Worm (Caenorhabditis elegans) whole organism, young adult: ENCODE data around the gene csa-1.

Experiments
- B0019.2 ChIP-seq: fragments of 200-800 bp; sonication (Bioruptor generic); conservative IDR thresholded peaks from 2 replicates; pipeline ENCODE4 v1.3.6; 2022; ENCODE audit warnings: missing genetic modification reagents, missing genetic modification characterization, missing compliant biosample characterization
- C17E4.6 ChIP-seq: fragments of 200-800 bp; sonication (Bioruptor generic); IDR thresholded peaks from 2 replicates; pipeline ENCODE4 v1.3.6; 2022; ENCODE audit warnings: missing genetic modification reagents, missing genetic modification characterization, missing compliant biosample characterization
- F10E7.11 ChIP-seq: sonication (generic microtip); optimal IDR thresholded peaks from 2 replicates; lab custom pipeline; 2017; ENCODE audit warnings: mild to moderate bottlenecking, missing genetic modification characterization, moderate library complexity, missing compliant biosample characterization
- F22D6.2 ChIP-seq: sonication (generic microtip); optimal IDR thresholded peaks from 2 replicates; lab custom pipeline; 2016; ENCODE audit warnings: mild to moderate bottlenecking, missing genetic modification characterization, missing compliant biosample characterization
- K11D2.4 ChIP-seq: fragments of 200-800 bp; sonication (Bioruptor generic); IDR thresholded peaks from 2 replicates; pipeline ENCODE4 v1.3.6; 2022; ENCODE audit warnings: missing genetic modification reagents, missing genetic modification characterization, missing compliant biosample characterization
- K12H6.12 ChIP-seq: fragments of 200-800 bp; sonication (Bioruptor generic); optimal IDR thresholded peaks from 2 replicates; lab custom pipeline; 2018; ENCODE audit warnings: mild to moderate bottlenecking, missing genetic modification characterization, missing compliant biosample characterization
- Y56A3A.18 ChIP-seq: fragments of 200-800 bp; sonication (Bioruptor generic); IDR thresholded peaks from 2 replicates; pipeline ENCODE4 v1.3.6; 2022; ENCODE audit warnings: missing genetic modification reagents, missing genetic modification characterization, missing compliant biosample characterization
- Y79H2A.3 ChIP-seq: fragments of 200-800 bp; sonication (Bioruptor generic); conservative IDR thresholded peaks from 2 replicates; pipeline ENCODE4 v1.3.6; 2022; ENCODE audit warnings: missing genetic modification reagents, missing genetic modification characterization, missing compliant biosample characterization
- aptf-2 ChIP-seq: fragments of 200-800 bp; sonication (Bioruptor generic); conservative IDR thresholded peaks from 2 replicates; pipeline ENCODE4 v1.3.6; 2022; ENCODE audit warnings: missing genetic modification reagents, missing genetic modification characterization, missing compliant biosample characterization
- bed-2 ChIP-seq: fragments of 200-800 bp; sonication (Bioruptor generic); IDR thresholded peaks from 2 replicates; pipeline ENCODE4 v1.3.6; 2022; ENCODE audit warnings: missing genetic modification reagents, missing genetic modification characterization, missing compliant biosample characterization
- chd-7 ChIP-seq: sonication (generic microtip); optimal IDR thresholded peaks from 2 replicates; lab custom pipeline; 2016; ENCODE audit warnings: mild to moderate bottlenecking, missing genetic modification characterization, moderate library complexity, missing compliant biosample characterization
- efl-1 ChIP-seq: fragments of 150-350 bp; optimal IDR thresholded peaks from 2 replicates; lab custom pipeline; 2014; ENCODE audit warnings: missing biosample characterization, missing genetic modification reagents, missing genetic modification characterization
- egl-18 ChIP-seq: fragments of 200-800 bp; sonication (Bioruptor generic); IDR thresholded peaks from 2 replicates; pipeline ENCODE4 v1.3.6; 2022; ENCODE audit warnings: missing genetic modification reagents, missing genetic modification characterization, missing compliant biosample characterization
- ekl-4 ChIP-seq: fragments of 200-800 bp; sonication (Bioruptor generic); IDR thresholded peaks from 2 replicates; pipeline ENCODE4 v1.3.6; 2022; ENCODE audit warnings: missing genetic modification reagents, missing genetic modification characterization, missing compliant biosample characterization
- hlh-26 ChIP-seq: fragments of 200-800 bp; sonication (Bioruptor generic); conservative IDR thresholded peaks from 2 replicates; pipeline ENCODE4 v1.3.6; 2022; ENCODE audit warnings: missing genetic modification reagents, missing genetic modification characterization, missing compliant biosample characterization
- hmg-1.2 ChIP-seq: fragments of 200-800 bp; sonication (Bioruptor generic); IDR thresholded peaks from 2 replicates; pipeline ENCODE4 v1.3.6; 2022; ENCODE audit warnings: missing genetic modification reagents, missing genetic modification characterization, missing compliant biosample characterization
- let-526 ChIP-seq: fragments of 200-800 bp; sonication (Bioruptor generic); IDR thresholded peaks from 2 replicates; pipeline ENCODE4 v1.3.6; 2022; ENCODE audit warnings: missing genetic modification reagents, missing genetic modification characterization, missing compliant biosample characterization
- madf-3 ChIP-seq: fragments of 200-800 bp; sonication (Bioruptor generic); IDR thresholded peaks from 2 replicates; pipeline ENCODE4 v1.3.6; 2022; ENCODE audit warnings: missing genetic modification reagents, missing genetic modification characterization, missing compliant biosample characterization
- madf-6 ChIP-seq: fragments of 200-800 bp; sonication (Bioruptor generic); IDR thresholded peaks from 2 replicates; pipeline ENCODE4 v1.3.6; 2022; ENCODE audit warnings: missing genetic modification reagents, missing genetic modification characterization, missing compliant biosample characterization
- mes-4 ChIP-seq: sonication (generic microtip); optimal IDR thresholded peaks from 2 replicates; lab custom pipeline; 2016; ENCODE audit warnings: missing genotype, missing genetic modification characterization, missing compliant biosample characterization
- nfyb-1 ChIP-seq: fragments of 200-800 bp; sonication (Bioruptor generic); IDR thresholded peaks from 2 replicates; pipeline ENCODE4 v1.3.6; 2022; ENCODE audit warnings: missing genetic modification reagents, missing genetic modification characterization, missing compliant biosample characterization
- snpc-3.4 ChIP-seq: sonication (generic microtip); optimal IDR thresholded peaks from 2 replicates; lab custom pipeline; 2017; ENCODE audit warnings: missing genetic modification characterization, mild to moderate bottlenecking, missing compliant biosample characterization, antibody characterized with exemption, moderate library complexity, missing genotype, missing genetic modification reagents
- tbp1 ChIP-seq: fragments of 200-800 bp; sonication (Bioruptor generic); optimal IDR thresholded peaks from 2 replicates; lab custom pipeline; 2018; ENCODE audit warnings: mild to moderate bottlenecking, missing genetic modification characterization, missing compliant biosample characterization
- tbx-9 ChIP-seq: sonication (generic microtip); optimal IDR thresholded peaks from 2 replicates; lab custom pipeline; 2016; ENCODE audit warnings: borderline replicate concordance, missing genetic modification characterization, inconsistent platforms, missing compliant biosample characterization
- ztf-26 ChIP-seq: sonication (generic microtip); optimal IDR thresholded peaks from 2 replicates; lab custom pipeline; 2017; ENCODE audit warnings: missing genetic modification characterization, missing compliant biosample characterization

csa-1 gene

DNA sequence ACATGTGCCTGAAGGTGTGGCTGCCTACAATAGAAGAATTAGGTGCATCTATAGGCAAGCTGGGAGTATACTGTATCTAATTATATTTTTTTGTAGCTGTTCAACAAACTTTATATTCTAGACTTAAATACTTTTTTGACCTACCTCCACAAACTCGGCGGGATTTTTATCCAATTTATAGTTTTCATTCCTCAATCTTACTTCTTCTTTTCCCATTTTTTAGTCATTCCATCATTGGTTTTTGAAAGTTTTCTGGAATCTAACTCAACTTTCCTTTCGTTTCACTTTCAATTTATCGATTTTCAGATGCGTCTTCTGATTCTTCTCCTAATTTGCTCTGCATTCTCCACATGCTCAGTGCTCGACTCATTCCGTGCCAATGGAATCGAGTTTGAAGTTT, 49.9 kb downstream of the csa-1 start, which contains the start of gene C01G6.3:
Gene C01G6.3, plus strand, starts transcription at position 301 of the 400 bp plus-strand sequence.
- TF ChIP-seq B0019.2 (GFP tag; lab: Robert Waterston, UW) (no peak), tbx-9 (tag; lab: Kevin White, UChicago) (no peak), K11D2.4 (no peak), egl-18 (GFP tag; lab: Robert Waterston, UW) (no peak), let-526 (GFP tag; lab: Robert Waterston, UW) (no peak), efl-1 (GFP tag; lab: Kevin White, UChicago) (peak; percentile 61), aptf-2 (no peak), ekl-4 (GFP tag; lab: Robert Waterston, UW) (no peak), F10E7.11 (tag; lab: Kevin White, UChicago) (no peak), ztf-26 (no peak), madf-3 (GFP tag; lab: Robert Waterston, UW) (no peak), nfyb-1 (no peak), bed-2 (GFP tag; lab: Robert Waterston, UW) (no peak), madf-6 (GFP tag; lab: Robert Waterston, UW) (0 out of 2 replicates have a peak, but pooled peaks have one; percentile 38), snpc-3.4 (tag; lab: Kevin White, UChicago) (no peak), chd-7 (no peak), F22D6.2 (tag; lab: Kevin White, UChicago) (no peak)

DNA sequence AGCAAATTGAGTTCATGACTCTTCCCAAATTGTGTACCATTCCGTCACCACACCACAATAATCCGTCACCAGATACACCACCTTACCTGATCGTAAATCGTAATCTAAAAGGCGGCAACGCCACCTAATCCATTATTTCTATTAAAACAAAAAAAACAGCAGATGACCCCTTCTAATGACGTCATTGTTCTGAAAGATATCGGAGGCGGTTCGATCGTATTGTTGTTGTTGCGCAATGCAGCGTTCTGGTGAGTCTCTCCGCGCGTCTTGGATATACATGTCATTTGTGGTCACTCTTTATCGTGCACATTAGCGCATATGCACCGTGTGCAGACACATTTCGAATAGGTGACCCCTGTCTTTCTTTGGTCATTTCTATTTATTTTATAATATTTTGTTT, 50.5 kb downstream of the csa-1 start:
- TF ChIP-seq madf-3 (GFP tag; lab: Robert Waterston, UW) (no peak), hlh-26 (GFP tag; lab: Robert Waterston, UW) (no peak), Y79H2A.3 (no peak), C17E4.6 (no peak), mes-4 (tag; lab: Kevin White, UChicago) (no peak), K12H6.12 (tag; lab: Kevin White, UChicago) (no peak), tbp1 (GFP tag; lab: Kevin White, UChicago) (no peak), hmg-1.2 (no peak), Y56A3A.18 (GFP tag; lab: Robert Waterston, UW) (no peak)
- TF ChIP-seq, all 124 proteins: peak for 0
